Fruit fly (Drosophila melanogaster) S2 (cell line): ENCODE results near the gene Lsm12a.

ENCODE experiments used
- CG8478 ChIP-seq: fragments of >200 bp; optimal IDR thresholded peaks from 2 replicates; lab custom pipeline; 2018
- CTCF ChIP-seq, 2 experiments: fragments of >200 bp; optimal IDR thresholded peaks; 2 replicates each; lab custom pipeline; 2018

DNA sequence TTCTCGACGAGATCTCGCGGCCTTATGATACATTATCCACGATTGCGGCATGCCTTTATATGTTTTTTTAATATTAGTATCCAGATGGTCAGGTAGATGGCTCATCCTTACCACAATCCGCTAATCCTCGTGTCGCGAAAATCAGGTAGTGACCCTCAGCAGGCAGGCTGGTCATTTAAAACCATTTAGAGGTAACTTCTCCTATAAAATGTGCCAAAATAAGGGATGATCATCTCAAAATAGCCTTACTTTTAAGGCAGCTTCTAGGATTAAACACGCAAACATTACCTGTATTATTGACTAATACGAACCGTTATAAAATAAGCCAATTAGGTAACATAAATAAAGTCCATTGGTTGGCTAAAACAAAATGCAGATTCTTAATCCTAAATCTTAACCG lies 29.5 kb upstream of the Lsm12a start, which contains the start of gene tsg:
- no peak for TF ChIP-seq CTCF (optimal IDR thresholded peaks at IDR 0.05; lab: Kevin White, UChicago)
- no peak for TF ChIP-seq CG8478 (lab: Kevin White, UChicago)
